Worm (Caenorhabditis elegans) whole organism, L4 larva: ENCODE data around the gene gpa-6.

Experiments used
- D1046.2 ChIP-seq: fragments of 200-800 bp; sonication (Bioruptor generic); IDR thresholded peaks from 2 replicates; pipeline ENCODE4 v1.3.6; 2022; ENCODE audit warnings: missing genetic modification characterization, missing compliant biosample characterization
- F26F4.8 ChIP-seq: fragments of 200-800 bp; sonication (Bioruptor generic); conservative IDR thresholded peaks from 2 replicates; pipeline ENCODE4 v1.3.6; 2022; ENCODE audit warnings: missing genetic modification characterization, missing compliant biosample characterization
- F37D6.2 ChIP-seq: sonication (generic microtip); optimal IDR thresholded peaks from 2 replicates; lab custom pipeline; 2016; ENCODE audit warnings: mild to moderate bottlenecking, missing genetic modification characterization, missing compliant biosample characterization
- aha-1 ChIP-seq: fragments of 150-350 bp; peaks from one replicate; lab custom pipeline; 2014; ENCODE audit warnings: missing biosample characterization, missing genetic modification characterization
- ama-1 ChIP-seq: fragments of 150-350 bp; optimal IDR thresholded peaks from 2 replicates; lab custom pipeline; 2014; ENCODE audit warnings: inconsistent platforms, mixed read lengths
- attf-4 ChIP-seq: sonication (generic microtip); optimal IDR thresholded peaks from 3 replicates; lab custom pipeline; 2017; ENCODE audit warnings: missing biosample characterization, missing genetic modification characterization
- ceh-32 ChIP-seq: sonication (generic microtip); optimal IDR thresholded peaks from 2 replicates; lab custom pipeline; 2016; ENCODE audit warnings: mild to moderate bottlenecking, missing genetic modification characterization, missing compliant biosample characterization; ENCODE audit not compliant: poor library complexity
- ctbp-1 ChIP-seq: fragments of 200-800 bp; sonication (Bioruptor generic); IDR thresholded peaks from 2 replicates; pipeline ENCODE4 v1.3.6; 2022; ENCODE audit warnings: missing genetic modification reagents, missing genetic modification characterization, missing compliant biosample characterization
- daf-16 ChIP-seq, 3 experiments: sonication (generic microtip); optimal IDR thresholded peaks; 2 replicates each; lab custom pipeline; 2016 to 2017; ENCODE audit warnings: missing genetic modification characterization in 3 of 3, missing genetic modification reagents in 3 of 3, mild to moderate bottlenecking in 2 of 3, missing compliant biosample characterization in 2 of 3, missing biosample characterization in 1 of 3, moderate library complexity in 1 of 3
- dmd-6 ChIP-seq: fragments of 200-800 bp; sonication (Bioruptor generic); IDR thresholded peaks from 2 replicates; pipeline ENCODE4 v1.3.6; 2022; ENCODE audit warnings: missing genetic modification reagents, missing genetic modification characterization, missing compliant biosample characterization
- duxl-1 ChIP-seq: sonication (generic microtip); optimal IDR thresholded peaks from 2 replicates; lab custom pipeline; 2016; ENCODE audit warnings: mild to moderate bottlenecking, missing genetic modification characterization, moderate library complexity, missing compliant biosample characterization; ENCODE audit not compliant: poor library complexity
- dve-1 ChIP-seq: sonication (generic microtip); optimal IDR thresholded peaks from 2 replicates; lab custom pipeline; 2017; ENCODE audit warnings: antibody characterized with exemption, mild to moderate bottlenecking, missing genetic modification characterization, missing compliant biosample characterization; ENCODE audit not compliant: insufficient read depth
- fos-1 ChIP-seq: fragments of 150-350 bp; optimal IDR thresholded peaks from 2 replicates; lab custom pipeline; 2014; ENCODE audit warnings: missing biosample characterization, missing genetic modification characterization
- hlh-11 ChIP-seq: fragments of 200-800 bp; sonication (Bioruptor generic); optimal IDR thresholded peaks from 2 replicates; lab custom pipeline; 2018; ENCODE audit warnings: mild to moderate bottlenecking, missing genetic modification characterization, missing compliant biosample characterization
- hlh-30 ChIP-seq: sonication (generic microtip); optimal IDR thresholded peaks from 2 replicates; lab custom pipeline; 2017; ENCODE audit warnings: antibody characterized with exemption, mild to moderate bottlenecking, missing genetic modification characterization, missing compliant biosample characterization; ENCODE audit not compliant: insufficient read depth
- hmg-1.1 ChIP-seq: fragments of 200-800 bp; sonication (Bioruptor generic); IDR thresholded peaks from 2 replicates; pipeline ENCODE4 v1.3.6; 2022; ENCODE audit warnings: missing genetic modification reagents, missing genetic modification characterization, missing compliant biosample characterization
- jun-1 ChIP-seq: fragments of 150-350 bp; optimal IDR thresholded peaks from 2 replicates; lab custom pipeline; 2014; ENCODE audit warnings: missing biosample characterization, missing genetic modification reagents, missing genetic modification characterization
- lin-1 ChIP-seq: fragments of 200-800 bp; sonication (Bioruptor generic); IDR thresholded peaks from 2 replicates; pipeline ENCODE4 v1.3.6; 2022; ENCODE audit warnings: missing genetic modification reagents, missing genetic modification characterization, missing compliant biosample characterization
- lin-15B ChIP-seq: fragments of 150-350 bp; sonication (generic microtip); optimal IDR thresholded peaks from 3 replicates; lab custom pipeline; 2014; ENCODE audit warnings: missing biosample characterization, missing genetic modification characterization
- lir-3 ChIP-seq: sonication (generic microtip); optimal IDR thresholded peaks from 2 replicates; lab custom pipeline; 2016; ENCODE audit warnings: mild to moderate bottlenecking, missing genetic modification characterization, missing compliant biosample characterization
- madf-9 ChIP-seq: fragments of 200-800 bp; sonication (Bioruptor generic); conservative IDR thresholded peaks from 2 replicates; pipeline ENCODE4 v1.3.6; 2022; ENCODE audit warnings: missing genetic modification reagents, missing genetic modification characterization, missing compliant biosample characterization
- nhr-11 ChIP-seq: fragments of 150-350 bp; optimal IDR thresholded peaks from 2 replicates; lab custom pipeline; 2014; ENCODE audit warnings: missing biosample characterization, missing genetic modification characterization
- nhr-111 ChIP-seq: fragments of 200-800 bp; sonication (Bioruptor generic); optimal IDR thresholded peaks from 2 replicates; lab custom pipeline; 2018; ENCODE audit warnings: mild to moderate bottlenecking, missing genetic modification characterization, missing compliant biosample characterization
- nhr-237 ChIP-seq: sonication (generic microtip); optimal IDR thresholded peaks from 2 replicates; lab custom pipeline; 2017; ENCODE audit warnings: missing biosample characterization, missing genetic modification characterization
- nhr-48 ChIP-seq: sonication (generic microtip); optimal IDR thresholded peaks from 2 replicates; lab custom pipeline; 2016; ENCODE audit warnings: mild to moderate bottlenecking, missing genetic modification characterization, missing compliant biosample characterization
- pqm-1 ChIP-seq: sonication (generic microtip); optimal IDR thresholded peaks from 2 replicates; lab custom pipeline; 2017; ENCODE audit warnings: missing biosample characterization, missing genetic modification characterization
- rbr-2 ChIP-seq: sonication (generic microtip); optimal IDR thresholded peaks from 2 replicates; lab custom pipeline; 2016; ENCODE audit warnings: missing genotype, missing genetic modification characterization, missing compliant biosample characterization
- snpc-4 ChIP-seq: fragments of 150-350 bp; optimal IDR thresholded peaks from 2 replicates; lab custom pipeline; 2014; ENCODE audit warnings: missing biosample characterization, missing genetic modification characterization
- spr-1 ChIP-seq: sonication (generic microtip); optimal IDR thresholded peaks from 2 replicates; lab custom pipeline; 2016; ENCODE audit warnings: mild to moderate bottlenecking, missing genetic modification characterization, missing compliant biosample characterization
- unc-39 ChIP-seq: sonication (generic microtip); optimal IDR thresholded peaks from 2 replicates; lab custom pipeline; 2017; ENCODE audit warnings: missing biosample characterization, missing genetic modification characterization
- unc-62 ChIP-seq, 3 experiments: fragments of 150-350 bp in 1 of 3; sonication (generic microtip); optimal IDR thresholded peaks in 2 of 3; peaks in 1 of 3; 1 replicate in 1 of 3; 2 replicates in 2 of 3; lab custom pipeline; 2014 to 2017; ENCODE audit warnings: missing biosample characterization in 3 of 3, missing genetic modification characterization in 3 of 3, missing genetic modification reagents in 3 of 3, missing genotype in 1 of 3
- zfp-2 ChIP-seq: sonication (generic microtip); optimal IDR thresholded peaks from 2 replicates; lab custom pipeline; 2016; ENCODE audit warnings: mild to moderate bottlenecking, missing genetic modification characterization, missing compliant biosample characterization
- zip-11 ChIP-seq: fragments of 200-800 bp; sonication (Bioruptor generic); IDR thresholded peaks from 2 replicates; pipeline ENCODE4 v1.3.6; 2022; ENCODE audit warnings: missing genetic modification characterization, missing compliant biosample characterization

Gene gpa-6

ce11 chrX:13212528-13212927, 21.5 kb downstream of the gpa-6 start:
- TF ChIP-seq duxl-1 (tag; lab: Kevin White, UChicago) (no peak), unc-62 (GFP tag; optimal IDR thresholded peaks at IDR 0.05 in 1 of 2; lab: Kevin White, UChicago) (peak in 1 of 2 experiments; percentile 19), unc-62 (tag; optimal IDR thresholded peaks at IDR 0.05; lab: Kevin White, UChicago) (no peak)

ce11 chrX:13216802-13217201, 25.8 kb downstream of the gpa-6 start, which contains the start of gene R12H7.4:
R12H7.4 (plus strand) TSS chrX:13217102.
- TF ChIP-seq zip-11 (GFP tag; lab: Robert Waterston, UW) (no peak), unc-62 (GFP tag; optimal IDR thresholded peaks at IDR 0.05 in 1 of 2; lab: Kevin White, UChicago) (peak in 1 of 2 experiments; percentile 79), unc-62 (tag; optimal IDR thresholded peaks at IDR 0.05; lab: Kevin White, UChicago) (no peak), zfp-2 (tag; lab: Kevin White, UChicago) (no peak)

- peak in 1 of 2 experiments; percentile 94 for TF ChIP-seq unc-62 (GFP tag; optimal IDR thresholded peaks at IDR 0.05 in 1 of 2; lab: Kevin White, UChicago)
- TF ChIP-seq unc-62 (tag; optimal IDR thresholded peaks at IDR 0.05; lab: Kevin White, UChicago) = no peak
- TF ChIP-seq aha-1 (tag; lab: Kevin White, UChicago) = peak; percentile 17
- TF ChIP-seq D1046.2 (GFP tag; lab: Robert Waterston, UW) = no peak
Measured at ce11 chrX:13217940-13218339, 26.9 kb downstream of the gpa-6 start.

ce11 chrX:13220609-13221008, 29.6 kb downstream of the gpa-6 start:
- TF ChIP-seq hlh-30 (tag; lab: Kevin White, UChicago) (peak; percentile 8), fos-1 (no peak), nhr-11 (tag; lab: Kevin White, UChicago) (peak; percentile 67), unc-62 (GFP tag; optimal IDR thresholded peaks at IDR 0.05 in 1 of 2; lab: Kevin White, UChicago) (peak in 1 of 2 experiments; percentile 90), unc-62 (tag; optimal IDR thresholded peaks at IDR 0.05; lab: Kevin White, UChicago) (no peak), daf-16 (GFP tag; optimal IDR thresholded peaks at IDR 0.05; lab: Kevin White, UChicago) (peak in 1 of 2 experiments; percentile 91), daf-16 (tag; optimal IDR thresholded peaks at IDR 0.05; lab: Kevin White, UChicago) (no peak), zfp-2 (tag; lab: Kevin White, UChicago) (no peak)

ce11 chrX:13221357-13221756, 30.3 kb downstream of the gpa-6 start, which contains the start of gene asp-4:
asp-4 (minus strand) TSS chrX:13221462.
- TF ChIP-seq F37D6.2 = no peak
- no peak for TF ChIP-seq snpc-4 (tag; lab: Kevin White, UChicago)
- no peak for TF ChIP-seq rbr-2 (tag; lab: Kevin White, UChicago)
- no peak for TF ChIP-seq nhr-237
- TF ChIP-seq lin-15B (tag; lab: Kevin White, UChicago) = no peak
- TF ChIP-seq lir-3 (tag; lab: Kevin White, UChicago) = no peak
- no peak for TF ChIP-seq jun-1 (tag; lab: Kevin White, UChicago)
- no peak for TF ChIP-seq spr-1
- no peak for TF ChIP-seq attf-4 (tag; lab: Kevin White, UChicago)
- TF ChIP-seq madf-9 (GFP tag; lab: Robert Waterston, UW) = no peak
- TF ChIP-seq hlh-30 (tag; lab: Kevin White, UChicago) = peak; percentile 25
- TF ChIP-seq unc-39 (tag; lab: Kevin White, UChicago) = no peak
- peak; percentile 74 for TF ChIP-seq dve-1 (tag; lab: Kevin White, UChicago)
- no peak for TF ChIP-seq ceh-32
- TF ChIP-seq ama-1 (lab: Kevin White, UChicago) = no peak
- TF ChIP-seq hmg-1.1 (GFP tag; lab: Robert Waterston, UW) = no peak
- peak; percentile 71 for TF ChIP-seq dmd-6 (GFP tag; lab: Robert Waterston, UW)
- TF ChIP-seq ctbp-1 (GFP tag; lab: Robert Waterston, UW) = no peak
- no peak for TF ChIP-seq nhr-111 (GFP tag; lab: Kevin White, UChicago)
- TF ChIP-seq nhr-48 = no peak
- TF ChIP-seq zfp-2 (tag; lab: Kevin White, UChicago) = no peak
- no peak for TF ChIP-seq F26F4.8 (GFP tag; lab: Robert Waterston, UW)
- peak; percentile 84 for TF ChIP-seq hlh-11 (tag; lab: Kevin White, UChicago)
- TF ChIP-seq pqm-1 (tag; lab: Kevin White, UChicago) = peak; percentile 15
- no peak for TF ChIP-seq lin-1 (GFP tag; lab: Robert Waterston, UW)
- no peak for TF ChIP-seq daf-16 (GFP tag; optimal IDR thresholded peaks at IDR 0.05; lab: Kevin White, UChicago)
- TF ChIP-seq daf-16 (tag; optimal IDR thresholded peaks at IDR 0.05; lab: Kevin White, UChicago) = peak; percentile 95
